Worm (Caenorhabditis elegans): ENCODE results near the gene C24H10.4.
A peak's percentile ranks its signal among the peaks of the same experiment; 100 is the strongest.

The C24H10.4 gene

DNA sequence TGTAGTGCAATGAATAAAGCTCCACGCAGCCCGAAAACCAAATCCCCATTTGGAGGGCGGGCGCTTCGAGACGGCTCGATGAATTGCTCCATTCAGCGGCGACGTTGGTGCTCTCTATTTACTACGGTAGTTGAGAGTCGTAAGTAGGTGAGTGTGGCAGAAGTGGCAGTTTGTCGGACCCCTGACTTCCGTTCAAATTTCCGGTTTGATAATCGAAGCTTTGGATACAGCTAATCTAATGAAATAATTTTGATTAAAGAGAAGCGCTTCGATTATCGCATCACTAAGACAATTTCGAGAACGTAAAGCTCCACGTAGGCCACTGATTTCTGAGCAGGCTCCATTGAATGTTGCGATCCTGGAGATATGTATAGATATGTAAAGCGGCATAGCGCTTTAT lies 25.4 kb upstream of the C24H10.4 start, which contains the start of gene ets-5:
TSS of gene ets-5 (minus strand) at position 32 of the 400 bp plus-strand sequence.
- TF ChIP-seq jun-1 (tag; optimal IDR thresholded peaks at IDR 0.05) (no peak), ets-5 (GFP tag; IDR thresholded peaks at IDR 0.05) (peak; percentile 73; the same call in 1 of the 2 replicates), egl-13 (tag; optimal IDR thresholded peaks at IDR 0.05) (peak; percentile 22), vab-15 (tag; optimal IDR thresholded peaks at IDR 0.05) (no peak), fkh-8 (tag; optimal IDR thresholded peaks at IDR 0.05) (peak; percentile 17)

DNA sequence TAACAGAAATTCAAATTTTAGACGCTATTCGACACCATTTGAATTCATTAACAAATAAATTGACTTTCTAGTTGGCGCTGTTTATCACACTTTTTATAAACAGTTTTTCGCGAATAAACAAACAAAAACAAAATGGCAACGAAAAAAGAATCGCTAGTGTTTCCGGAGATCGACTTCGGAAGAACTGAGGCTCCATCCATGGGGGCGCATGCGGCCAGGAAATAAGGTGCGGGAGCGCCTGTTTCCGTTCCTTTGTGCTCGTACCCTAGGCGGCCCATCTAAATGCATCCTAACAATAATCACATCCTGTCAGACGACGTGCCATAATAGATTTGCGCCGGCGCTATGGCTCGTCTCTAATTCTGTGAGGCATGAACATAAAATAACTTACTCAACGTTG lies 25.0 kb upstream of the C24H10.4 start:
- no peak for TF ChIP-seq nhr-47 (tag; optimal IDR thresholded peaks at IDR 0.05)
- TF ChIP-seq fkh-8 (tag; optimal IDR thresholded peaks at IDR 0.05): peak; percentile 6
- no peak for TF ChIP-seq efl-1 (optimal IDR thresholded peaks at IDR 0.05)
- TF ChIP-seq efl-1 (GFP tag; optimal IDR thresholded peaks at IDR 0.05 in 1 of 2): peak in 1 of 2 experiments; percentile 37
- peak; percentile 93; the same call in 1 of the 2 replicates for TF ChIP-seq ets-5 (GFP tag; IDR thresholded peaks at IDR 0.05)
- TF ChIP-seq sup-37 (GFP tag; optimal IDR thresholded peaks at IDR 0.05): no peak

DNA sequence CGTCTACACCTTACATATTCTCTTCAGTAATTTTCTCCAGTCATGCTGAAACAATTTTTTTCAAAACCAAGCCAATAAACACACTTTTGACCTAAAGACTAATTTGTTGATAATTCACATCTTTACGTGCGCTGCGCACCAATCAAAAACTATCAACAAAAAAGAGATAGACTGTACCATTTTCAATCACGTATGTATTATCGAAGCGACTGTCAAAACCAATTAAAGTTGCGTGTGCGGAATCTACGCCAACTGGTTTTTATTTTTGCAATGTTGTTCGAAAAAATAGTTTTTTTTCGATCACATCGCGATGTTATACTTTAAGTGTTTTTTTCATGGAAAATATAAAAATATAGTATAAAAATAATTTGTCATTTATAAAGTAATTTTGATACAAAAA lies 20.2 kb upstream of the C24H10.4 start:
- TF ChIP-seq ztf-11 (tag; optimal IDR thresholded peaks at IDR 0.05): no peak
- TF ChIP-seq lsy-2 (tag; optimal IDR thresholded peaks at IDR 0.05): peak in 1 of 2 experiments; percentile 51
- peak; percentile 27 for TF ChIP-seq unc-130 (tag; optimal IDR thresholded peaks at IDR 0.05)
- no peak for TF ChIP-seq nhr-77 (tag; optimal IDR thresholded peaks at IDR 0.05)
- TF ChIP-seq nhr-85 (tag): peak; percentile 95
- TF ChIP-seq mep-1 (tag; optimal IDR thresholded peaks at IDR 0.05): peak; percentile 3
- no peak for TF ChIP-seq fos-1 (tag; optimal IDR thresholded peaks at IDR 0.05)
- TF ChIP-seq tbx-2 (tag; optimal IDR thresholded peaks at IDR 0.05): peak; percentile 33
- no peak for TF ChIP-seq ets-5 (GFP tag; IDR thresholded peaks at IDR 0.05)
- no peak for TF ChIP-seq fkh-10 (GFP tag; optimal IDR thresholded peaks at IDR 0.05)
- peak in 1 of 2 experiments; percentile 12 for TF ChIP-seq lin-35 (GFP tag; optimal IDR thresholded peaks at IDR 0.05)
- TF ChIP-seq ceh-63 (GFP tag; optimal IDR thresholded peaks at IDR 0.05): no peak
- TF ChIP-seq elt-3 (tag; optimal IDR thresholded peaks at IDR 0.05): peak in 5 of 6 experiments; percentile 44 to 90 (median 68)
- peak; percentile 53 for TF ChIP-seq blmp-1 (tag; optimal IDR thresholded peaks at IDR 0.05)
- TF ChIP-seq nhr-20 (tag; optimal IDR thresholded peaks at IDR 0.05): peak; percentile 62
- TF ChIP-seq fkh-4 (tag; optimal IDR thresholded peaks at IDR 0.05; ENCODE audit: borderline replicate concordance): no peak
- TF ChIP-seq mdl-1 (tag; optimal IDR thresholded peaks at IDR 0.05): peak in 1 of 2 experiments; percentile 24
- no peak for TF ChIP-seq unc-62 (GFP tag; optimal IDR thresholded peaks at IDR 0.05)
- TF ChIP-seq nhr-12 (tag; optimal IDR thresholded peaks at IDR 0.05): no peak
- peak; percentile 40 for TF ChIP-seq vab-15 (tag; optimal IDR thresholded peaks at IDR 0.05)
- TF ChIP-seq grh-1 (GFP tag; IDR thresholded peaks at IDR 0.05): peak; percentile 82
- TF ChIP-seq nhr-71 (tag; optimal IDR thresholded peaks at IDR 0.05): peak; percentile 46
- TF ChIP-seq snu-23 (GFP tag; optimal IDR thresholded peaks at IDR 0.05): peak; percentile 42
- no peak for TF ChIP-seq jun-1 (tag; optimal IDR thresholded peaks at IDR 0.05)
- no peak for TF ChIP-seq rnt-1 (tag; optimal IDR thresholded peaks at IDR 0.05)
- peak; percentile 68 for TF ChIP-seq lin-14 (GFP tag; optimal IDR thresholded peaks at IDR 0.05)
- peak; percentile 22 for TF ChIP-seq nhr-90 (tag; optimal IDR thresholded peaks at IDR 0.05; ENCODE audit: poor library complexity)
- TF ChIP-seq lin-15B (tag; optimal IDR thresholded peaks at IDR 0.05): no peak
- TF ChIP-seq sox-4 (tag; optimal IDR thresholded peaks at IDR 0.05): no peak
- peak; percentile 2 for TF ChIP-seq xbp-1 (tag; optimal IDR thresholded peaks at IDR 0.05)
- no peak for TF ChIP-seq lin-39 (tag; optimal IDR thresholded peaks at IDR 0.05)

DNA sequence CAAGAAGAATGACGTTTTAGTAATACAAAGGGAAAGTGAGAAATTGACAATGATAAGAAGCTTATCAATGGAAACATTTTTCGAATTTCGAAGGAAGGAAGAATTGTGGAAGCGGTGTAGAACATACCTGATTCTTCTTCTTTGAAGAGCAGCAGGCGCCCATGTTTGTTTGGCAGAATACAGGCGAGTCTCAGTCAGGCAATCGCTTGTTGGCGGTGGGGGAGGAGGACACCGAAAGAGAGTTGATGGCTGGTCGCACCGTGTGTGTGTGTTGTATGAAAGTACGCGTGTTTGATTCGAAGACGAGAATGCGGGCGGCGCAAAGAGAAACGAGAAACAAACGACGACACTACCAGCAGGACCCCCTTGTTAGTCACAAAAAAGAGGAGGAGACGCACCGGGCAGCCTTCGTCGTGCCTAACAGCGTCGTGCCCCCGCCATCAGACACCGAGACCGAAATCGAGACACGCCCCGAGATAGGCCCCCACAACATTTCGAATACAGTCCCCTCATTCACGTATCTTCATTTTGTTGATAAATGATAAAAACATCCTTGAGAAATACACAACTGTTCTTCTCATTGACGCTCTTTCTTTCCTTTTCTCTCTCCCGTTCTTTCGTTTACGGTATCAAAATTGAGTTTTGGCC lies 18.8 kb upstream of the C24H10.4 start, which contains the start of gene cal-5:
TSS of gene cal-5 (minus strand) at position 266 of the 648 bp plus-strand sequence.
- TF ChIP-seq elt-3 (tag; optimal IDR thresholded peaks at IDR 0.05): peak in 5 of 6 experiments; percentile 8 to 71 (median 51)
- no peak for TF ChIP-seq jun-1 (tag; optimal IDR thresholded peaks at IDR 0.05)
- peak in 1 of 2 experiments; percentile 6 for TF ChIP-seq lsy-2 (tag; optimal IDR thresholded peaks at IDR 0.05)
- TF ChIP-seq ceh-82 (tag; optimal IDR thresholded peaks at IDR 0.05): peak in 1 of 3 experiments; percentile 2
- peak; percentile 80 for TF ChIP-seq lin-14 (GFP tag; optimal IDR thresholded peaks at IDR 0.05)
- no peak for TF ChIP-seq pag-3 (tag; optimal IDR thresholded peaks at IDR 0.05; ENCODE audit: borderline replicate concordance, insufficient read depth)
- TF ChIP-seq nhr-85 (tag): peak; percentile 79
- 0 out of 2 replicates have a peak, but pooled peaks have one; percentile 15 for TF ChIP-seq grh-1 (GFP tag; IDR thresholded peaks at IDR 0.05)
- peak; percentile 26 for TF ChIP-seq nhr-47 (tag; optimal IDR thresholded peaks at IDR 0.05)
- TF ChIP-seq nhr-77 (tag; optimal IDR thresholded peaks at IDR 0.05): no peak
- TF ChIP-seq irx-1 (tag; optimal IDR thresholded peaks at IDR 0.05): no peak
- peak; percentile 66 for TF ChIP-seq elt-2 (tag; optimal IDR thresholded peaks at IDR 0.05)
- no peak for TF ChIP-seq isw-1 (GFP tag; IDR thresholded peaks at IDR 0.05)
- TF ChIP-seq nhr-19 (GFP tag; conservative IDR thresholded peaks at IDR 0.05): 0 out of 2 replicates have a peak, but pooled peaks have one; percentile 10
- TF ChIP-seq efl-1 (optimal IDR thresholded peaks at IDR 0.05): no peak
- peak in 1 of 2 experiments; percentile 71 for TF ChIP-seq efl-1 (GFP tag; optimal IDR thresholded peaks at IDR 0.05 in 1 of 2)
- peak; percentile 50 for TF ChIP-seq nhr-90 (tag; optimal IDR thresholded peaks at IDR 0.05; ENCODE audit: poor library complexity)
- TF ChIP-seq snu-23 (GFP tag; optimal IDR thresholded peaks at IDR 0.05): peak; percentile 44
- TF ChIP-seq ets-5 (GFP tag; IDR thresholded peaks at IDR 0.05): no peak
- peak; percentile 33 for TF ChIP-seq nhr-237 (tag; optimal IDR thresholded peaks at IDR 0.05)

All from whole organism, L1 larva.